Worm (Caenorhabditis elegans) whole organism, L4 larva: ENCODE measurements around the gene ZK418.10.

ENCODE experiments used
- F10B5.3 ChIP-seq: sonication (generic microtip); optimal IDR thresholded peaks from 2 replicates; lab custom pipeline; 2016; ENCODE audit warnings: mild to moderate bottlenecking, missing genetic modification characterization, missing compliant biosample characterization
- F49E8.2 ChIP-seq: sonication (generic microtip); optimal IDR thresholded peaks from 2 replicates; lab custom pipeline; 2016; ENCODE audit warnings: missing compliant biosample characterization, mild to moderate bottlenecking, missing genetic modification characterization, borderline replicate concordance
- T26A8.4 ChIP-seq: fragments of 200-800 bp; sonication (Bioruptor generic); IDR thresholded peaks from 2 replicates; pipeline ENCODE4 v1.3.6; 2022; ENCODE audit warnings: missing genetic modification characterization, missing compliant biosample characterization
- Y105C5A.15 ChIP-seq: fragments of 200-800 bp; sonication (Bioruptor generic); IDR thresholded peaks from 2 replicates; pipeline ENCODE4 v1.3.6; 2022; ENCODE audit warnings: missing genetic modification characterization, missing compliant biosample characterization
- Y75B8A.6 ChIP-seq: fragments of 200-800 bp; sonication (Bioruptor generic); IDR thresholded peaks from 2 replicates; pipeline ENCODE4 v1.3.6; 2022; ENCODE audit warnings: missing genetic modification reagents, missing genetic modification characterization, missing compliant biosample characterization
- aha-1 ChIP-seq: fragments of 150-350 bp; peaks from one replicate; lab custom pipeline; 2014; ENCODE audit warnings: missing biosample characterization, missing genetic modification characterization
- ama-1 ChIP-seq: fragments of 150-350 bp; optimal IDR thresholded peaks from 2 replicates; lab custom pipeline; 2014; ENCODE audit warnings: inconsistent platforms, mixed read lengths
- ceh-28 ChIP-seq: fragments of 150-350 bp; optimal IDR thresholded peaks from 2 replicates; lab custom pipeline; 2014; ENCODE audit warnings: missing biosample characterization, missing genetic modification reagents, missing genetic modification characterization
- daf-16 ChIP-seq, 3 experiments: sonication (generic microtip); optimal IDR thresholded peaks; 2 replicates each; lab custom pipeline; 2016 to 2017; ENCODE audit warnings: missing genetic modification characterization in 3 of 3, missing genetic modification reagents in 3 of 3, mild to moderate bottlenecking in 2 of 3, missing compliant biosample characterization in 2 of 3, missing biosample characterization in 1 of 3, moderate library complexity in 1 of 3
- dmd-9 ChIP-seq: fragments of 200-800 bp; sonication (Bioruptor generic); IDR thresholded peaks from 2 replicates; pipeline ENCODE4 v1.3.6; 2022; ENCODE audit warnings: missing genetic modification reagents, missing genetic modification characterization, missing compliant biosample characterization
- duxl-1 ChIP-seq: sonication (generic microtip); optimal IDR thresholded peaks from 2 replicates; lab custom pipeline; 2016; ENCODE audit warnings: mild to moderate bottlenecking, missing genetic modification characterization, moderate library complexity, missing compliant biosample characterization; ENCODE audit not compliant: poor library complexity
- dve-1 ChIP-seq: sonication (generic microtip); optimal IDR thresholded peaks from 2 replicates; lab custom pipeline; 2017; ENCODE audit warnings: antibody characterized with exemption, mild to moderate bottlenecking, missing genetic modification characterization, missing compliant biosample characterization; ENCODE audit not compliant: insufficient read depth
- fkh-10 ChIP-seq: fragments of 150-350 bp; optimal IDR thresholded peaks from 2 replicates; lab custom pipeline; 2014; ENCODE audit warnings: missing biosample characterization, missing genetic modification reagents, missing genetic modification characterization
- fos-1 ChIP-seq: fragments of 150-350 bp; optimal IDR thresholded peaks from 2 replicates; lab custom pipeline; 2014; ENCODE audit warnings: missing biosample characterization, missing genetic modification characterization
- lin-1 ChIP-seq: fragments of 200-800 bp; sonication (Bioruptor generic); IDR thresholded peaks from 2 replicates; pipeline ENCODE4 v1.3.6; 2022; ENCODE audit warnings: missing genetic modification reagents, missing genetic modification characterization, missing compliant biosample characterization
- lin-15B ChIP-seq: fragments of 150-350 bp; sonication (generic microtip); optimal IDR thresholded peaks from 3 replicates; lab custom pipeline; 2014; ENCODE audit warnings: missing biosample characterization, missing genetic modification characterization
- lin-38 ChIP-seq: fragments of 200-800 bp; sonication (Bioruptor generic); IDR thresholded peaks from 2 replicates; pipeline ENCODE4 v1.3.6; 2022; ENCODE audit warnings: missing genetic modification reagents, missing genetic modification characterization, missing compliant biosample characterization
- lin-39 ChIP-seq: fragments of 150-350 bp; optimal IDR thresholded peaks from 2 replicates; lab custom pipeline; 2014; ENCODE audit warnings: missing biosample characterization, missing genetic modification reagents, missing genetic modification characterization
- lsy-2 ChIP-seq, 2 experiments: fragments of 150-350 bp in 1 of 2; sonication (generic microtip) in 1 of 2; optimal IDR thresholded peaks; 2 replicates each; lab custom pipeline; 2014 to 2017; ENCODE audit warnings: missing biosample characterization in 2 of 2, missing genetic modification characterization in 2 of 2
- mdl-1 ChIP-seq, 2 experiments: fragments of 150-350 bp in 1 of 2; sonication (generic microtip) in 1 of 2; optimal IDR thresholded peaks; 2 replicates each; lab custom pipeline; 2014 to 2017; ENCODE audit warnings: missing biosample characterization in 2 of 2, missing genetic modification characterization in 2 of 2
- mep-1 ChIP-seq: fragments of 150-350 bp; sonication (generic microtip); optimal IDR thresholded peaks from 3 replicates; lab custom pipeline; 2014; ENCODE audit warnings: missing biosample characterization, missing genetic modification characterization
- mxl-3 ChIP-seq: fragments of 200-800 bp; sonication (Bioruptor generic); optimal IDR thresholded peaks from 2 replicates; lab custom pipeline; 2018; ENCODE audit warnings: mild to moderate bottlenecking, missing genetic modification characterization, missing compliant biosample characterization
- nhr-102 ChIP-seq: sonication (generic microtip); optimal IDR thresholded peaks from 2 replicates; lab custom pipeline; 2016; ENCODE audit warnings: mild to moderate bottlenecking, missing genetic modification characterization, moderate library complexity, missing compliant biosample characterization
- nhr-11 ChIP-seq: fragments of 150-350 bp; optimal IDR thresholded peaks from 2 replicates; lab custom pipeline; 2014; ENCODE audit warnings: missing biosample characterization, missing genetic modification characterization
- nhr-111 ChIP-seq: fragments of 200-800 bp; sonication (Bioruptor generic); optimal IDR thresholded peaks from 2 replicates; lab custom pipeline; 2018; ENCODE audit warnings: mild to moderate bottlenecking, missing genetic modification characterization, missing compliant biosample characterization
- nhr-28 ChIP-seq: fragments of 150-350 bp; optimal IDR thresholded peaks from 2 replicates; lab custom pipeline; 2014; ENCODE audit warnings: missing biosample characterization, missing genetic modification characterization
- nhr-42 ChIP-seq: fragments of 200-800 bp; sonication (Bioruptor generic); IDR thresholded peaks from 2 replicates; pipeline ENCODE4 v1.3.6; 2022; ENCODE audit warnings: missing genetic modification characterization, missing compliant biosample characterization
- nhr-77 ChIP-seq: fragments of 150-350 bp; optimal IDR thresholded peaks from 2 replicates; lab custom pipeline; 2014; ENCODE audit warnings: missing biosample characterization, missing genetic modification characterization
- pha-4 ChIP-seq, 2 experiments: fragments of 150-350 bp in 1 of 2; fragments of 200-800 bp in 1 of 2; sonication (Bioruptor generic) in 1 of 2; IDR thresholded peaks in 1 of 2; optimal IDR thresholded peaks in 1 of 2; 2 replicates each; pipeline versions ENCODE4 v1.3.6 to Lab custom; 2014 to 2022; ENCODE audit warnings: missing genetic modification characterization in 2 of 2, missing genetic modification reagents in 2 of 2, missing biosample characterization in 1 of 2, missing compliant biosample characterization in 1 of 2
- php-3 ChIP-seq: fragments of 200-800 bp; sonication (Bioruptor generic); IDR thresholded peaks from 2 replicates; pipeline ENCODE4 v1.3.6; 2022; ENCODE audit warnings: missing genetic modification reagents, missing genetic modification characterization, missing compliant biosample characterization
- pqm-1 ChIP-seq: sonication (generic microtip); optimal IDR thresholded peaks from 2 replicates; lab custom pipeline; 2017; ENCODE audit warnings: missing biosample characterization, missing genetic modification characterization
- rbr-2 ChIP-seq: sonication (generic microtip); optimal IDR thresholded peaks from 2 replicates; lab custom pipeline; 2016; ENCODE audit warnings: missing genotype, missing genetic modification characterization, missing compliant biosample characterization
- sdz-12 ChIP-seq: fragments of 200-800 bp; sonication (Bioruptor generic); optimal IDR thresholded peaks from 2 replicates; lab custom pipeline; 2018; ENCODE audit warnings: mild to moderate bottlenecking, missing genetic modification characterization, missing compliant biosample characterization
- spr-1 ChIP-seq: sonication (generic microtip); optimal IDR thresholded peaks from 2 replicates; lab custom pipeline; 2016; ENCODE audit warnings: mild to moderate bottlenecking, missing genetic modification characterization, missing compliant biosample characterization
- spr-3 ChIP-seq: fragments of 200-800 bp; sonication (Bioruptor generic); optimal IDR thresholded peaks from 2 replicates; lab custom pipeline; 2018; ENCODE audit warnings: mild to moderate bottlenecking, missing genetic modification characterization, missing compliant biosample characterization
- unc-39 ChIP-seq: sonication (generic microtip); optimal IDR thresholded peaks from 2 replicates; lab custom pipeline; 2017; ENCODE audit warnings: missing biosample characterization, missing genetic modification characterization
- zag-1 ChIP-seq: fragments of 150-350 bp; optimal IDR thresholded peaks from 2 replicates; lab custom pipeline; 2014; ENCODE audit warnings: missing biosample characterization, missing genetic modification characterization
- zfp-3 ChIP-seq: fragments of 200-800 bp; sonication (Bioruptor generic); conservative IDR thresholded peaks from 2 replicates; pipeline ENCODE4 v1.3.6; 2022; ENCODE audit warnings: missing genetic modification reagents, missing genetic modification characterization, missing compliant biosample characterization
- ztf-11 ChIP-seq: fragments of 150-350 bp; optimal IDR thresholded peaks from 2 replicates; lab custom pipeline; 2014; ENCODE audit warnings: missing biosample characterization, missing genetic modification characterization
- ztf-7 ChIP-seq: fragments of 150-350 bp; optimal IDR thresholded peaks from 2 replicates; lab custom pipeline; 2014; ENCODE audit warnings: missing biosample characterization, missing genetic modification characterization

The ZK418.10 gene

ce11 chrIII:7087180-7087579 is 3.3 kb downstream of the ZK418.10 start:
- no peak for TF ChIP-seq daf-16 (GFP tag; optimal IDR thresholded peaks at IDR 0.05; lab: Kevin White, UChicago)
- peak; percentile 18 for TF ChIP-seq daf-16 (tag; optimal IDR thresholded peaks at IDR 0.05; lab: Kevin White, UChicago)
- TF ChIP-seq nhr-28 = peak; percentile 66
- TF ChIP-seq spr-1 (tag; lab: Kevin White, UChicago) = no peak

ce11 chrIII:7084908-7085307 is 5.6 kb downstream of the ZK418.10 start, which contains the start of gene tofu-7:
tofu-7 (minus strand) TSS chrIII:7085018.
- TF ChIP-seq lin-38 (GFP tag; lab: Robert Waterston, UW) (peak; percentile 11; the same call in 1 of the 2 replicates), nhr-11 (tag; lab: Kevin White, UChicago) (no peak), zag-1 (tag; lab: Kevin White, UChicago) (no peak), nhr-111 (GFP tag; lab: Kevin White, UChicago) (no peak), T26A8.4 (GFP tag; lab: Robert Waterston, UW) (no peak), daf-16 (GFP tag; optimal IDR thresholded peaks at IDR 0.05; lab: Kevin White, UChicago) (no peak), daf-16 (tag; optimal IDR thresholded peaks at IDR 0.05; lab: Kevin White, UChicago) (no peak)

ce11 chrIII:7083106-7083505 is 7.4 kb downstream of the ZK418.10 start:
- TF ChIP-seq Y75B8A.6 (GFP tag; lab: Robert Waterston, UW) (no peak), ceh-28 (tag; lab: Kevin White, UChicago) (no peak), fos-1 (tag; lab: Kevin White, UChicago) (no peak), zfp-3 (no peak), php-3 (GFP tag; lab: Robert Waterston, UW) (no peak), ztf-11 (no peak), fkh-10 (GFP tag; lab: Kevin White, UChicago) (no peak), lin-1 (no peak), lsy-2 (tag; optimal IDR thresholded peaks at IDR 0.05; lab: Kevin White, UChicago) (no peak), rbr-2 (tag; lab: Kevin White, UChicago) (no peak), sdz-12 (GFP tag; lab: Kevin White, UChicago) (no peak), duxl-1 (tag; lab: Kevin White, UChicago) (no peak), lin-15B (tag; lab: Kevin White, UChicago) (no peak)

- TF ChIP-seq nhr-28 = peak; percentile 33
- TF ChIP-seq Y105C5A.15 (GFP tag; lab: Robert Waterston, UW) = no peak
- peak; percentile 6 for TF ChIP-seq ztf-7
- no peak for TF ChIP-seq daf-16 (GFP tag; optimal IDR thresholded peaks at IDR 0.05; lab: Kevin White, UChicago)
- peak; percentile 33 for TF ChIP-seq daf-16 (tag; optimal IDR thresholded peaks at IDR 0.05; lab: Kevin White, UChicago)
- TF ChIP-seq pqm-1 (tag; lab: Kevin White, UChicago) = peak; percentile 65
- TF ChIP-seq nhr-77 (tag; lab: Kevin White, UChicago) = peak; percentile 10
- no peak for TF ChIP-seq F49E8.2
Measured at ce11 chrIII:7081488-7081887, 9.0 kb downstream of the ZK418.10 start.

- TF ChIP-seq dve-1 = no peak
- TF ChIP-seq mep-1 (tag; lab: Kevin White, UChicago) = no peak
- TF ChIP-seq aha-1 (tag; lab: Kevin White, UChicago) = no peak
- TF ChIP-seq mxl-3 = no peak
- TF ChIP-seq nhr-42 (GFP tag; lab: Robert Waterston, UW) = no peak
- TF ChIP-seq spr-3 (GFP tag; lab: Kevin White, UChicago) = no peak
- TF ChIP-seq dmd-9 (GFP tag; lab: Robert Waterston, UW) = no peak
- TF ChIP-seq nhr-102 (tag; lab: Kevin White, UChicago) = no peak
- TF ChIP-seq unc-39 (tag; lab: Kevin White, UChicago) = no peak
- TF ChIP-seq lin-39 = no peak
- no peak for TF ChIP-seq mdl-1 (tag; optimal IDR thresholded peaks at IDR 0.05; lab: Kevin White, UChicago)
- no peak for TF ChIP-seq F10B5.3
- no peak for TF ChIP-seq ama-1 (lab: Kevin White, UChicago)
- no peak for TF ChIP-seq pha-4 (GFP tag; IDR thresholded peaks at IDR 0.05; lab: Robert Waterston, UW)
- no peak for TF ChIP-seq pha-4 (tag; optimal IDR thresholded peaks at IDR 0.05; lab: Kevin White, UChicago)
- TF ChIP-seq, all 104 proteins: peak for 0
Measured at ce11 chrIII:7080689-7081088, 9.8 kb downstream of the ZK418.10 start, which contains the start of gene ZK418.7. ZK418.7 (minus strand) TSS chrIII:7080789.
